Worm (Caenorhabditis elegans): ENCODE results near the gene W04G3.13.

ce11 chrX:11053615-11054014 lies 26.0 kb downstream of the W04G3.13 start, which contains the start of gene C09F12.2:
- TF ChIP-seq ceh-82 (tag; optimal IDR thresholded peaks at IDR 0.05): no peak
- no peak for TF ChIP-seq fos-1 (tag; optimal IDR thresholded peaks at IDR 0.05)
- no peak for TF ChIP-seq nhr-76 (tag; optimal IDR thresholded peaks at IDR 0.05)
- no peak for TF ChIP-seq ceh-9 (tag; optimal IDR thresholded peaks at IDR 0.05)
- no peak for TF ChIP-seq nhr-12 (tag; optimal IDR thresholded peaks at IDR 0.05)
- no peak for TF ChIP-seq unc-39 (tag; optimal IDR thresholded peaks at IDR 0.05)
- no peak for TF ChIP-seq pha-4 (tag; optimal IDR thresholded peaks at IDR 0.05)
- TF ChIP-seq ama-1 (optimal IDR thresholded peaks at IDR 0.05): no peak
- TF ChIP-seq lsy-12 (tag; optimal IDR thresholded peaks at IDR 0.05): no peak
- TF ChIP-seq nhr-11 (tag; optimal IDR thresholded peaks at IDR 0.05): no peak
- no peak for TF ChIP-seq mdl-1 (tag; optimal IDR thresholded peaks at IDR 0.05)
- no peak for TF ChIP-seq nhr-77 (tag; optimal IDR thresholded peaks at IDR 0.05)
- TF ChIP-seq snpc-4 (tag; optimal IDR thresholded peaks at IDR 0.05): no peak
- no peak for TF ChIP-seq daf-12 (tag; optimal IDR thresholded peaks at IDR 0.05)

Data from whole organism, L3 larva.